Worm (Caenorhabditis elegans) whole organism, L3 larva: ENCODE measurements around the gene T02H6.1.

Source experiments
- R02D3.7 ChIP-seq: fragments of 150-350 bp; optimal IDR thresholded peaks from 2 replicates; lab custom pipeline; 2014; ENCODE audit warnings: missing biosample characterization, missing genetic modification characterization
- ZK546.5 ChIP-seq: sonication (generic microtip); optimal IDR thresholded peaks from 2 replicates; lab custom pipeline; 2017; ENCODE audit warnings: missing biosample characterization, missing genetic modification characterization
- ceh-82 ChIP-seq: fragments of 150-350 bp; optimal IDR thresholded peaks from 2 replicates; lab custom pipeline; 2014; ENCODE audit warnings: missing biosample characterization, missing genetic modification characterization
- ceh-9 ChIP-seq: sonication (generic microtip); optimal IDR thresholded peaks from 2 replicates; lab custom pipeline; 2018; ENCODE audit warnings: missing biosample characterization, missing genetic modification characterization
- daf-12 ChIP-seq: fragments of 150-350 bp; optimal IDR thresholded peaks from 2 replicates; lab custom pipeline; 2014; ENCODE audit warnings: missing biosample characterization, missing genetic modification reagents, missing genetic modification characterization
- egl-27 ChIP-seq: sonication (generic microtip); optimal IDR thresholded peaks from 4 replicates; lab custom pipeline; 2017; ENCODE audit warnings: missing biosample characterization, missing genetic modification reagents, missing genetic modification characterization
- elt-1 ChIP-seq: fragments of 150-350 bp; optimal IDR thresholded peaks from 2 replicates; lab custom pipeline; 2014; ENCODE audit warnings: missing biosample characterization, missing genetic modification characterization
- elt-2 ChIP-seq: sonication (generic microtip); optimal IDR thresholded peaks from 2 replicates; lab custom pipeline; 2016; ENCODE audit warnings: missing genetic modification reagents, mild to moderate bottlenecking, missing genetic modification characterization, missing compliant biosample characterization
- elt-3 ChIP-seq, 3 experiments: fragments of 150-350 bp in 1 of 3; sonication (generic microtip) in 2 of 3; optimal IDR thresholded peaks; 2 replicates in 2 of 3; 4 replicates in 1 of 3; lab custom pipeline; 2014 to 2017; ENCODE audit warnings: missing biosample characterization in 3 of 3, missing genetic modification characterization in 3 of 3
- eor-1 ChIP-seq, 2 experiments: fragments of 150-350 bp; optimal IDR thresholded peaks; 2 replicates each; lab custom pipeline; 2014 to 2018; ENCODE audit warnings: missing biosample characterization in 2 of 2, missing genetic modification characterization in 2 of 2
- fos-1 ChIP-seq: fragments of 150-350 bp; optimal IDR thresholded peaks from 2 replicates; lab custom pipeline; 2014; ENCODE audit warnings: missing biosample characterization, missing genetic modification characterization
- jun-1 ChIP-seq: fragments of 150-350 bp; optimal IDR thresholded peaks from 2 replicates; lab custom pipeline; 2014; ENCODE audit warnings: missing biosample characterization, missing genetic modification reagents, missing genetic modification characterization
- lin-15B ChIP-seq: fragments of 150-350 bp; optimal IDR thresholded peaks from 2 replicates; lab custom pipeline; 2014; ENCODE audit warnings: missing biosample characterization, missing genetic modification characterization
- lin-39 ChIP-seq: fragments of 150-350 bp; optimal IDR thresholded peaks from 2 replicates; lab custom pipeline; 2018; ENCODE audit warnings: missing biosample characterization, missing genetic modification reagents, missing genetic modification characterization
- lsy-12 ChIP-seq: sonication (generic microtip); optimal IDR thresholded peaks from 2 replicates; lab custom pipeline; 2016; ENCODE audit warnings: mild to moderate bottlenecking, missing genetic modification characterization, missing compliant biosample characterization
- nhr-11 ChIP-seq: fragments of 150-350 bp; optimal IDR thresholded peaks from 2 replicates; lab custom pipeline; 2014; ENCODE audit warnings: missing biosample characterization, missing genetic modification characterization
- nhr-23 ChIP-seq: fragments of 150-350 bp; optimal IDR thresholded peaks from 2 replicates; lab custom pipeline; 2014; ENCODE audit warnings: missing biosample characterization, missing genetic modification reagents, missing genetic modification characterization
- nhr-28 ChIP-seq: fragments of 150-350 bp; optimal IDR thresholded peaks from 2 replicates; lab custom pipeline; 2014; ENCODE audit warnings: missing biosample characterization, missing genetic modification characterization
- nhr-43 ChIP-seq: sonication (generic microtip); optimal IDR thresholded peaks from 2 replicates; lab custom pipeline; 2016; ENCODE audit warnings: mild to moderate bottlenecking, missing genetic modification characterization, missing compliant biosample characterization; ENCODE audit not compliant: poor library complexity, severe bottlenecking
- nhr-76 ChIP-seq: fragments of 150-350 bp; sonication (generic microtip); optimal IDR thresholded peaks from 5 replicates; lab custom pipeline; 2014; ENCODE audit warnings: missing biosample characterization, missing genetic modification characterization
- pha-4 ChIP-seq: fragments of 150-350 bp; optimal IDR thresholded peaks from 2 replicates; lab custom pipeline; 2014; ENCODE audit warnings: missing biosample characterization, missing genetic modification reagents, missing genetic modification characterization
- pqm-1 ChIP-seq: fragments of 150-350 bp; optimal IDR thresholded peaks from 2 replicates; lab custom pipeline; 2017; ENCODE audit warnings: missing biosample characterization, missing genetic modification characterization, inconsistent platforms
- skn-1 ChIP-seq: fragments of 150-350 bp; optimal IDR thresholded peaks from 2 replicates; lab custom pipeline; 2014; ENCODE audit warnings: missing biosample characterization, missing genetic modification characterization
- snpc-4 ChIP-seq: fragments of 150-350 bp; optimal IDR thresholded peaks from 2 replicates; lab custom pipeline; 2014; ENCODE audit warnings: missing biosample characterization, missing genetic modification characterization
- tbx-2 ChIP-seq: sonication (generic microtip); optimal IDR thresholded peaks from 2 replicates; lab custom pipeline; 2016; ENCODE audit warnings: mild to moderate bottlenecking, missing genetic modification characterization, missing compliant biosample characterization
- unc-39 ChIP-seq: sonication (generic microtip); optimal IDR thresholded peaks from 4 replicates; lab custom pipeline; 2017; ENCODE audit warnings: missing biosample characterization, missing genetic modification characterization
- unc-62 ChIP-seq: fragments of 150-350 bp; sonication (generic microtip); optimal IDR thresholded peaks from 4 replicates; lab custom pipeline; 2014; ENCODE audit warnings: missing biosample characterization, missing genetic modification reagents, missing genetic modification characterization
- ztf-4 ChIP-seq: fragments of 150-350 bp; optimal IDR thresholded peaks from 2 replicates; lab custom pipeline; 2014; ENCODE audit warnings: missing biosample characterization, missing genetic modification characterization

The T02H6.1 gene

ce11 chrII:760276-760675 is 51.1 kb downstream of the T02H6.1 start:
- no peak for TF ChIP-seq unc-62 (GFP tag; lab: Kevin White, UChicago)
- no peak for TF ChIP-seq ceh-82 (tag; lab: Kevin White, UChicago)
- TF ChIP-seq elt-2: peak; percentile 49
- TF ChIP-seq pqm-1 (tag; lab: Kevin White, UChicago): no peak
- no peak for TF ChIP-seq unc-39 (tag; lab: Kevin White, UChicago)

ce11 chrII:762942-763341 is 53.8 kb downstream of the T02H6.1 start:
- TF ChIP-seq pqm-1 (tag; lab: Kevin White, UChicago) (no peak), daf-12 (no peak), pha-4 (peak; percentile 42), ZK546.5 (no peak), elt-2 (peak; percentile 61)

- no peak for TF ChIP-seq pha-4
- peak; percentile 62 for TF ChIP-seq elt-2
Measured at ce11 chrII:764385-764784, 55.2 kb downstream of the T02H6.1 start.

- TF ChIP-seq R02D3.7 (tag; lab: Kevin White, UChicago) (no peak), lsy-12 (tag; lab: Kevin White, UChicago) (no peak), snpc-4 (no peak), elt-3 (tag; optimal IDR thresholded peaks at IDR 0.05; lab: Kevin White, UChicago) (no peak), lin-15B (tag; lab: Kevin White, UChicago) (no peak), nhr-28 (tag; lab: Kevin White, UChicago) (no peak), nhr-43 (tag; lab: Kevin White, UChicago) (no peak), ceh-82 (tag; lab: Kevin White, UChicago) (no peak), lin-39 (tag; lab: Kevin White, UChicago) (no peak), nhr-76 (tag; lab: Kevin White, UChicago) (no peak), fos-1 (tag; lab: Kevin White, UChicago) (no peak), nhr-11 (tag; lab: Kevin White, UChicago) (no peak), jun-1 (no peak)
Measured at ce11 chrII:765219-765618, 56.0 kb downstream of the T02H6.1 start, which contains the start of gene C08G5.7. Gene C08G5.7 (minus strand): TSS chrII:765319.

ce11 chrII:769250-769649 is 60.1 kb downstream of the T02H6.1 start:
- TF ChIP-seq nhr-43 (tag; lab: Kevin White, UChicago): no peak
- TF ChIP-seq nhr-11 (tag; lab: Kevin White, UChicago): no peak
- no peak for TF ChIP-seq egl-27 (tag; lab: Kevin White, UChicago)
- no peak for TF ChIP-seq snpc-4
- no peak for TF ChIP-seq nhr-76 (tag; lab: Kevin White, UChicago)
- no peak for TF ChIP-seq nhr-23
- TF ChIP-seq elt-1: no peak
- TF ChIP-seq R02D3.7 (tag; lab: Kevin White, UChicago): no peak
- TF ChIP-seq unc-39 (tag; lab: Kevin White, UChicago): no peak
- TF ChIP-seq lin-15B (tag; lab: Kevin White, UChicago): no peak
- no peak for TF ChIP-seq ztf-4
- no peak for TF ChIP-seq skn-1 (tag; lab: Kevin White, UChicago)
- no peak for TF ChIP-seq nhr-28 (tag; lab: Kevin White, UChicago)
- TF ChIP-seq ceh-82 (tag; lab: Kevin White, UChicago): no peak
- no peak for TF ChIP-seq ceh-9 (tag; lab: Kevin White, UChicago)
- no peak for TF ChIP-seq eor-1 (tag; optimal IDR thresholded peaks at IDR 0.05; lab: Kevin White, UChicago)

ce11 chrII:770253-770652 is 61.1 kb downstream of the T02H6.1 start, which contains the start of gene C08G5.6:
Gene C08G5.6 (plus strand): TSS chrII:770553.
- no peak for TF ChIP-seq ZK546.5
- no peak for TF ChIP-seq nhr-76 (tag; lab: Kevin White, UChicago)
- TF ChIP-seq jun-1: no peak
- no peak for TF ChIP-seq unc-62 (GFP tag; lab: Kevin White, UChicago)
- no peak for TF ChIP-seq tbx-2
- TF ChIP-seq skn-1 (tag; lab: Kevin White, UChicago): no peak
- TF ChIP-seq fos-1 (tag; lab: Kevin White, UChicago): no peak
